Worm (Caenorhabditis elegans) whole organism, mixed stage, embryonic: ENCODE data around the gene C49G7.10.

Source experiments
- M03D4.4 ChIP-seq: sonication (generic microtip); optimal IDR thresholded peaks from 2 replicates; lab custom pipeline; 2017; ENCODE audit warnings: mild to moderate bottlenecking, missing genetic modification characterization, missing compliant biosample characterization
- bed-3 ChIP-seq: fragments of 200-800 bp; sonication (Bioruptor generic); optimal IDR thresholded peaks from 3 replicates; lab custom pipeline; 2018; ENCODE audit warnings: mild to moderate bottlenecking, missing genetic modification characterization, moderate library complexity, missing compliant biosample characterization
- blmp-1 ChIP-seq: fragments of 150-350 bp; optimal IDR thresholded peaks from 2 replicates; lab custom pipeline; 2014; ENCODE audit warnings: missing biosample characterization, missing genetic modification characterization
- ceh-43 ChIP-seq: fragments of 200-800 bp; sonication (Bioruptor generic); optimal IDR thresholded peaks from 2 replicates; lab custom pipeline; 2018; ENCODE audit warnings: mild to moderate bottlenecking, missing genetic modification characterization, moderate library complexity, missing compliant biosample characterization
- ceh-83 ChIP-seq: fragments of 200-800 bp; sonication (Bioruptor generic); optimal IDR thresholded peaks from 2 replicates; lab custom pipeline; 2018; ENCODE audit warnings: mild to moderate bottlenecking, missing genetic modification characterization, missing compliant biosample characterization
- ces-1 ChIP-seq: fragments of 150-350 bp; optimal IDR thresholded peaks from 2 replicates; lab custom pipeline; 2014; ENCODE audit warnings: missing biosample characterization, missing genetic modification reagents, missing genetic modification characterization
- cnd-1 ChIP-seq: fragments of 200-800 bp; sonication (Bioruptor generic); optimal IDR thresholded peaks from 2 replicates; lab custom pipeline; 2018; ENCODE audit warnings: mild to moderate bottlenecking, missing genetic modification characterization, missing compliant biosample characterization
- elt-1 ChIP-seq: sonication (generic microtip); optimal IDR thresholded peaks from 2 replicates; lab custom pipeline; 2017; ENCODE audit warnings: missing genetic modification characterization, mild to moderate bottlenecking, missing compliant biosample characterization, antibody characterized with exemption, moderate library complexity, borderline replicate concordance; ENCODE audit not compliant: insufficient read depth
- elt-3 ChIP-seq: fragments of 150-350 bp; optimal IDR thresholded peaks from 2 replicates; lab custom pipeline; 2014; ENCODE audit warnings: missing biosample characterization, missing genetic modification characterization
- flh-1 ChIP-seq: fragments of 200-800 bp; sonication (Bioruptor generic); optimal IDR thresholded peaks from 2 replicates; lab custom pipeline; 2018; ENCODE audit warnings: mild to moderate bottlenecking, missing genetic modification characterization, moderate library complexity, missing compliant biosample characterization
- ham-2 ChIP-seq: fragments of 200-800 bp; sonication (Bioruptor generic); optimal IDR thresholded peaks from 2 replicates; lab custom pipeline; 2018; ENCODE audit warnings: mild to moderate bottlenecking, missing genetic modification characterization, missing compliant biosample characterization
- hlh-1 ChIP-seq: fragments of 150-350 bp; optimal IDR thresholded peaks from 2 replicates; lab custom pipeline; 2014; ENCODE audit warnings: missing biosample characterization, missing genetic modification reagents, missing genetic modification characterization
- lin-13 ChIP-seq: fragments of 150-350 bp; optimal IDR thresholded peaks from 2 replicates; lab custom pipeline; 2014; ENCODE audit warnings: missing biosample characterization, missing genetic modification characterization
- mab-5 ChIP-seq: fragments of 150-350 bp; optimal IDR thresholded peaks from 2 replicates; lab custom pipeline; 2014; ENCODE audit warnings: missing biosample characterization, missing genetic modification characterization
- mep-1 ChIP-seq: fragments of 150-350 bp; optimal IDR thresholded peaks from 2 replicates; lab custom pipeline; 2017; ENCODE audit warnings: missing biosample characterization, missing genetic modification reagents, missing genetic modification characterization, inconsistent platforms
- mls-2 ChIP-seq: sonication (generic microtip); optimal IDR thresholded peaks from 2 replicates; lab custom pipeline; 2016; ENCODE audit warnings: mild to moderate bottlenecking, missing genetic modification characterization, moderate library complexity, missing compliant biosample characterization
- nhr-12 ChIP-seq: fragments of 150-350 bp; optimal IDR thresholded peaks from 2 replicates; lab custom pipeline; 2014; ENCODE audit warnings: missing biosample characterization, missing genetic modification characterization
- nhr-2 ChIP-seq: fragments of 150-350 bp; optimal IDR thresholded peaks from 2 replicates; lab custom pipeline; 2014; ENCODE audit warnings: missing biosample characterization, missing genetic modification characterization
- nhr-237 ChIP-seq: fragments of 150-350 bp; optimal IDR thresholded peaks from 2 replicates; lab custom pipeline; 2014; ENCODE audit warnings: missing biosample characterization, missing genetic modification characterization
- nhr-28 ChIP-seq: fragments of 150-350 bp; optimal IDR thresholded peaks from 2 replicates; lab custom pipeline; 2014; ENCODE audit warnings: missing biosample characterization, missing genetic modification characterization
- nhr-76 ChIP-seq: sonication (generic microtip); optimal IDR thresholded peaks from 2 replicates; lab custom pipeline; 2017; ENCODE audit warnings: missing biosample characterization, missing genetic modification characterization
- pha-4 ChIP-seq: fragments of 150-350 bp; optimal IDR thresholded peaks from 2 replicates; lab custom pipeline; 2018; ENCODE audit warnings: missing biosample characterization, missing genetic modification reagents, missing genetic modification characterization
- snpc-4 ChIP-seq: fragments of 150-350 bp; optimal IDR thresholded peaks from 2 replicates; lab custom pipeline; 2014; ENCODE audit warnings: missing biosample characterization, missing genetic modification characterization
- sptf-1 ChIP-seq: sonication (generic microtip); optimal IDR thresholded peaks from 2 replicates; lab custom pipeline; 2017; ENCODE audit warnings: mild to moderate bottlenecking, missing genetic modification characterization, moderate library complexity, missing compliant biosample characterization
- tbx-8 ChIP-seq: fragments of 200-800 bp; sonication (Bioruptor generic); optimal IDR thresholded peaks from 2 replicates; lab custom pipeline; 2018; ENCODE audit warnings: mild to moderate bottlenecking, missing genetic modification characterization, moderate library complexity, missing compliant biosample characterization
- unc-120 ChIP-seq: sonication (generic microtip); optimal IDR thresholded peaks from 2 replicates; lab custom pipeline; 2017; ENCODE audit warnings: missing genetic modification characterization, missing compliant biosample characterization; ENCODE audit not compliant: poor library complexity, severe bottlenecking
- unc-39 ChIP-seq: fragments of 150-350 bp; optimal IDR thresholded peaks from 2 replicates; lab custom pipeline; 2014; ENCODE audit warnings: missing biosample characterization, missing genetic modification characterization
- unc-62 ChIP-seq: fragments of 150-350 bp; optimal IDR thresholded peaks from 2 replicates; lab custom pipeline; 2014; ENCODE audit warnings: missing biosample characterization, missing genetic modification reagents, missing genetic modification characterization
- zip-8 ChIP-seq: fragments of 150-350 bp; optimal IDR thresholded peaks from 2 replicates; lab custom pipeline; 2014; ENCODE audit warnings: missing biosample characterization, missing genetic modification characterization
- ztf-11 ChIP-seq: fragments of 150-350 bp; optimal IDR thresholded peaks from 2 replicates; lab custom pipeline; 2014; ENCODE audit warnings: missing biosample characterization, missing genetic modification characterization

C49G7.10 gene

ce11 chrV:4007927-4008326 lies 33.9 kb downstream of the C49G7.10 start, which contains the start of gene srh-7:
srh-7 (plus strand) TSS chrV:4008227.
- TF ChIP-seq elt-1 (tag; lab: Kevin White, UChicago), result no peak

ce11 chrV:4005219-4005618 lies 36.6 kb downstream of the C49G7.10 start, which contains the start of gene srh-8:
srh-8 (plus strand) TSS chrV:4005519.
- TF ChIP-seq mls-2 (tag; lab: Kevin White, UChicago), result no peak
- no peak for TF ChIP-seq unc-120 (tag; lab: Kevin White, UChicago)
- TF ChIP-seq ceh-43 (GFP tag; lab: Kevin White, UChicago), result no peak
- TF ChIP-seq tbx-8 (GFP tag; lab: Kevin White, UChicago), result no peak
- TF ChIP-seq nhr-76, result no peak
- TF ChIP-seq cnd-1, result no peak
- no peak for TF ChIP-seq pha-4 (tag; lab: Kevin White, UChicago)
- no peak for TF ChIP-seq ham-2 (GFP tag; lab: Kevin White, UChicago)
- no peak for TF ChIP-seq nhr-237 (tag; lab: Kevin White, UChicago)

ce11 chrV:4004577-4004976 lies 37.2 kb downstream of the C49G7.10 start:
- TF ChIP-seq bed-3 (no peak), flh-1 (GFP tag; lab: Kevin White, UChicago) (no peak), M03D4.4 (tag; lab: Kevin White, UChicago) (no peak), blmp-1 (tag; lab: Kevin White, UChicago) (no peak)

ce11 chrV:3995838-3996237 lies 46.0 kb downstream of the C49G7.10 start, which contains the start of gene srx-62:
srx-62 (minus strand) TSS chrV:3995938.
- no peak for TF ChIP-seq ham-2 (GFP tag; lab: Kevin White, UChicago)
- no peak for TF ChIP-seq M03D4.4 (tag; lab: Kevin White, UChicago)
- TF ChIP-seq mep-1 (tag; lab: Kevin White, UChicago), result no peak
- TF ChIP-seq ztf-11, result no peak
- no peak for TF ChIP-seq snpc-4
- TF ChIP-seq hlh-1 (tag; lab: Kevin White, UChicago), result no peak
- no peak for TF ChIP-seq elt-3
- TF ChIP-seq sptf-1 (tag; lab: Kevin White, UChicago), result no peak
- no peak for TF ChIP-seq bed-3
- TF ChIP-seq mab-5 (tag; lab: Kevin White, UChicago), result no peak
- no peak for TF ChIP-seq ces-1 (GFP tag; lab: Kevin White, UChicago)
- no peak for TF ChIP-seq nhr-12 (tag; lab: Kevin White, UChicago)
- no peak for TF ChIP-seq lin-13 (tag; lab: Kevin White, UChicago)
- no peak for TF ChIP-seq unc-120 (tag; lab: Kevin White, UChicago)
- TF ChIP-seq nhr-2, result no peak
- no peak for TF ChIP-seq ceh-43 (GFP tag; lab: Kevin White, UChicago)
- TF ChIP-seq, all 35 proteins: peak for 0

- TF ChIP-seq ztf-11 (no peak), ceh-83 (GFP tag; lab: Kevin White, UChicago) (no peak), tbx-8 (GFP tag; lab: Kevin White, UChicago) (no peak), ham-2 (GFP tag; lab: Kevin White, UChicago) (no peak), nhr-12 (tag; lab: Kevin White, UChicago) (no peak), mep-1 (tag; lab: Kevin White, UChicago) (no peak), flh-1 (GFP tag; lab: Kevin White, UChicago) (no peak), unc-39 (tag; lab: Kevin White, UChicago) (no peak), elt-3 (no peak), pha-4 (tag; lab: Kevin White, UChicago) (no peak), zip-8 (tag; lab: Kevin White, UChicago) (no peak), snpc-4 (no peak), bed-3 (no peak), nhr-28 (tag; lab: Kevin White, UChicago) (no peak), nhr-2 (no peak), mab-5 (tag; lab: Kevin White, UChicago) (no peak), lin-13 (tag; lab: Kevin White, UChicago) (no peak), M03D4.4 (tag; lab: Kevin White, UChicago) (no peak)
These were observed 47.8 kb downstream of the C49G7.10 start, which contains the start of gene K09D9.9 for ce11 chrV:3994048-3994447. K09D9.9 (minus strand) TSS chrV:3994148.

ce11 chrV:3992334-3992733 lies 49.5 kb downstream of the C49G7.10 start:
- TF ChIP-seq zip-8 (tag; lab: Kevin White, UChicago) (no peak), snpc-4 (no peak), mab-5 (tag; lab: Kevin White, UChicago) (no peak), unc-39 (tag; lab: Kevin White, UChicago) (no peak), unc-62 (GFP tag; lab: Kevin White, UChicago) (no peak), M03D4.4 (tag; lab: Kevin White, UChicago) (no peak), mep-1 (tag; lab: Kevin White, UChicago) (no peak)
